Worm (Caenorhabditis elegans) whole organism, young adult: Measurements from ENCODE around the gene puf-5.

Experiments
- B0261.1 ChIP-seq: sonication (generic microtip); optimal IDR thresholded peaks from 2 replicates; lab custom pipeline; 2016; ENCODE audit warnings: mild to moderate bottlenecking, missing genetic modification characterization, moderate library complexity, missing compliant biosample characterization
- C06A6.2 ChIP-seq: fragments of 200-800 bp; sonication (Bioruptor generic); conservative IDR thresholded peaks from 2 replicates; pipeline ENCODE4 v1.3.6; 2022; ENCODE audit warnings: missing genetic modification characterization, missing compliant biosample characterization
- attf-3 ChIP-seq: fragments of 200-800 bp; sonication (Bioruptor generic); conservative IDR thresholded peaks from 2 replicates; pipeline ENCODE4 v1.3.6; 2022; ENCODE audit warnings: missing genetic modification reagents, missing genetic modification characterization, missing compliant biosample characterization
- attf-5 ChIP-seq: fragments of 200-800 bp; sonication (Bioruptor generic); optimal IDR thresholded peaks from 2 replicates; lab custom pipeline; 2018; ENCODE audit warnings: mild to moderate bottlenecking, missing genetic modification characterization, missing compliant biosample characterization
- ccch-3 ChIP-seq: fragments of 200-800 bp; sonication (Bioruptor generic); optimal IDR thresholded peaks from 2 replicates; lab custom pipeline; 2018; ENCODE audit warnings: mild to moderate bottlenecking, missing genetic modification characterization, missing compliant biosample characterization
- cebp-1 ChIP-seq, 2 experiments: fragments of 200-800 bp in 1 of 2; sonication (Bioruptor generic) in 1 of 2; sonication (generic microtip) in 1 of 2; IDR thresholded peaks in 1 of 2; optimal IDR thresholded peaks in 1 of 2; 2 replicates each; pipeline versions ENCODE4 v1.3.6 to Lab custom; 2017 to 2022; ENCODE audit warnings: missing compliant biosample characterization in 2 of 2, missing genetic modification characterization in 2 of 2, mild to moderate bottlenecking in 1 of 2, missing genetic modification reagents in 1 of 2, moderate library complexity in 1 of 2
- ceh-40 ChIP-seq: fragments of 200-800 bp; sonication (Bioruptor generic); IDR thresholded peaks from 2 replicates; pipeline ENCODE4 v1.3.6; 2022; ENCODE audit warnings: missing genetic modification characterization, missing compliant biosample characterization
- ceh-58 ChIP-seq: fragments of 200-800 bp; sonication (Bioruptor generic); IDR thresholded peaks from 2 replicates; pipeline ENCODE4 v1.3.6; 2022; ENCODE audit warnings: missing genetic modification characterization, missing compliant biosample characterization
- ceh-79 ChIP-seq: sonication (generic microtip); optimal IDR thresholded peaks from 2 replicates; lab custom pipeline; 2017; ENCODE audit warnings: mild to moderate bottlenecking, missing genetic modification characterization, missing compliant biosample characterization
- dox-1 ChIP-seq: fragments of 200-800 bp; sonication (Bioruptor generic); IDR thresholded peaks from 2 replicates; pipeline ENCODE4 v1.3.6; 2022; ENCODE audit warnings: missing genetic modification reagents, missing genetic modification characterization, missing compliant biosample characterization
- ets-4 ChIP-seq: fragments of 200-800 bp; sonication (Bioruptor generic); optimal IDR thresholded peaks from 2 replicates; lab custom pipeline; 2018; ENCODE audit warnings: mild to moderate bottlenecking, missing genetic modification characterization, missing compliant biosample characterization
- hmg-1.2 ChIP-seq: fragments of 200-800 bp; sonication (Bioruptor generic); IDR thresholded peaks from 2 replicates; pipeline ENCODE4 v1.3.6; 2022; ENCODE audit warnings: missing genetic modification reagents, missing genetic modification characterization, missing compliant biosample characterization
- hmg-20 ChIP-seq: fragments of 200-800 bp; sonication (Bioruptor generic); IDR thresholded peaks from 2 replicates; pipeline ENCODE4 v1.3.6; 2022; ENCODE audit warnings: missing genetic modification reagents, missing genetic modification characterization, missing compliant biosample characterization
- let-607 ChIP-seq, 2 experiments: fragments of 200-800 bp in 1 of 2; sonication (Bioruptor generic) in 1 of 2; sonication (generic microtip) in 1 of 2; optimal IDR thresholded peaks; 2 replicates each; lab custom pipeline; 2016 to 2018; ENCODE audit warnings: mild to moderate bottlenecking in 2 of 2, missing compliant biosample characterization in 2 of 2, missing genetic modification characterization in 2 of 2, moderate library complexity in 2 of 2, missing genotype in 1 of 2
- lin-26 ChIP-seq: fragments of 200-800 bp; sonication (Bioruptor generic); IDR thresholded peaks from 2 replicates; pipeline ENCODE4 v1.3.6; 2022; ENCODE audit warnings: missing genetic modification reagents, missing genetic modification characterization, missing compliant biosample characterization
- lsl-1 ChIP-seq: fragments of 200-800 bp; sonication (Bioruptor generic); optimal IDR thresholded peaks from 2 replicates; lab custom pipeline; 2018; ENCODE audit warnings: mild to moderate bottlenecking, missing genetic modification characterization, moderate library complexity, missing compliant biosample characterization
- madf-10 ChIP-seq: sonication (generic microtip); optimal IDR thresholded peaks from 2 replicates; lab custom pipeline; 2016; ENCODE audit warnings: mild to moderate bottlenecking, missing genetic modification characterization, missing compliant biosample characterization
- madf-3 ChIP-seq: fragments of 200-800 bp; sonication (Bioruptor generic); IDR thresholded peaks from 2 replicates; pipeline ENCODE4 v1.3.6; 2022; ENCODE audit warnings: missing genetic modification reagents, missing genetic modification characterization, missing compliant biosample characterization
- mcd-1 ChIP-seq: fragments of 200-800 bp; sonication (Bioruptor generic); IDR thresholded peaks from 2 replicates; pipeline ENCODE4 v1.3.6; 2022; ENCODE audit warnings: missing genetic modification reagents, missing genetic modification characterization, missing compliant biosample characterization
- nfya-2 ChIP-seq: fragments of 200-800 bp; sonication (Bioruptor generic); IDR thresholded peaks from 2 replicates; pipeline ENCODE4 v1.3.6; 2022; ENCODE audit warnings: missing genetic modification reagents, missing genetic modification characterization, missing compliant biosample characterization
- nhr-80 ChIP-seq: sonication (generic microtip); optimal IDR thresholded peaks from 2 replicates; lab custom pipeline; 2016; ENCODE audit warnings: missing genetic modification characterization, missing compliant biosample characterization
- pbrm-1 ChIP-seq: fragments of 200-800 bp; sonication (Bioruptor generic); IDR thresholded peaks from 2 replicates; pipeline ENCODE4 v1.3.6; 2022; ENCODE audit warnings: missing genetic modification reagents, missing genetic modification characterization, missing compliant biosample characterization
- snpc-1.3 ChIP-seq: sonication (generic microtip); optimal IDR thresholded peaks from 2 replicates; lab custom pipeline; 2017; ENCODE audit warnings: missing genetic modification characterization, mild to moderate bottlenecking, missing compliant biosample characterization, antibody characterized with exemption, moderate library complexity, missing genotype, missing genetic modification reagents; ENCODE audit not compliant: insufficient read depth
- snpc-4 ChIP-seq, 5 experiments: fragments of 150-350 bp in 1 of 5; sonication (generic microtip) in 4 of 5; optimal IDR thresholded peaks; 2 replicates each; lab custom pipeline; 2014 to 2018; ENCODE audit warnings: missing genetic modification characterization in 5 of 5, missing biosample characterization in 3 of 5, antibody characterized with exemption in 2 of 5, mild to moderate bottlenecking in 2 of 5, missing compliant biosample characterization in 2 of 5, missing genotype in 2 of 5, moderate library complexity in 2 of 5, missing genetic modification reagents in 1 of 5
- tbx-9 ChIP-seq: sonication (generic microtip); optimal IDR thresholded peaks from 2 replicates; lab custom pipeline; 2016; ENCODE audit warnings: borderline replicate concordance, missing genetic modification characterization, inconsistent platforms, missing compliant biosample characterization
- unc-130 ChIP-seq: sonication (generic microtip); optimal IDR thresholded peaks from 2 replicates; lab custom pipeline; 2016; ENCODE audit warnings: missing genetic modification reagents, missing genetic modification characterization, missing compliant biosample characterization
- unc-62 ChIP-seq: fragments of 150-350 bp; optimal IDR thresholded peaks from 2 replicates; lab custom pipeline; 2014; ENCODE audit warnings: missing biosample characterization, missing genetic modification reagents, missing genetic modification characterization
- zfh-2 ChIP-seq: fragments of 200-800 bp; sonication (Bioruptor generic); conservative IDR thresholded peaks from 2 replicates; pipeline ENCODE4 v1.3.6; 2022; ENCODE audit warnings: missing genetic modification reagents, missing genetic modification characterization, missing compliant biosample characterization

The puf-5 gene

DNA sequence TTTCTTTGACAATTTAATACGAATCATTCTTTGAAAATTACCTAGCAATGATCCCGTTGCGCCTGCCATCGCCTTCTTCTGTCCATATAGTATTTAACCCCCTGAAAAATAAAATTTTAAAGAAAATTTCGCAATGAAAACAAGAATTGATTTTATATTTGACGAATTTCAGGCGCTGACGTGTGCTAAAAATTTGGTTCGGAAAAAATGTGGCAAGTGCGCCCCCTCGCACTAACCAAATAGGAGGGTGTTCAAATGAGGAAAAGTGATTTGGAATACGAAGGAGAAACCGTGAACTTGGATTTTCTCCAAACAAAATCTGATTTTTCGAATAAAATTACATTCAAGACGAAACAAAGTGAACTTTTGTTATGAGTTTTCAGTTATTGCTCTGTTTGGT is 9.3 kb upstream of the puf-5 start, which contains the start of gene stc-1 (continued):
- no peak for TF ChIP-seq unc-130 (GFP tag; lab: Kevin White, UChicago)
- no peak for TF ChIP-seq ceh-79
- no peak for TF ChIP-seq nfya-2 (GFP tag; lab: Robert Waterston, UW)
- no peak for TF ChIP-seq snpc-1.3
- TF ChIP-seq B0261.1 (tag; lab: Kevin White, UChicago), result no peak

DNA sequence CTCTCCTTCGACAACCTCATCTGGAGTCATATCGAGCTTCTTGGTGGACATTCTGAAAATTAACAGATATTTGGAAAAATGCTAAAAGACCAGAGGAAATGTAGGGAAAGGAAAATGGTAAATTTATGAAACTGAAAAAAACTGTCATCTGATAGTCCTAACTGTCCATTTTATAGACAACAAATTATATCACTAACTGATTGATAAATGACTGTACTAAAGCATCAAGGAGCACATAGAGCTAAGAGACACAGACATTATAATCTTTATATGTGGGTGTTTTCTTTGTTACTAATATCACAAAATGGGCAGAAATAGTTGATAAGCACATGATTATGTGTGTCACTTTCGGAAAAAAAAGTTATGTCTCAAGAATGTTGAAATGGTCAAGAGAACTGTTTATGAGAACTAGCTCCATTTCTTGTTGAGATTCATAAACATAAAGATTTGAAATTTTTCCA is 8.5 kb upstream of the puf-5 start, which contains the start of gene F54C9.3:
F54C9.3 (minus strand) TSS at position 51 of the 461 bp plus-strand sequence.
- TF ChIP-seq dox-1 (0 out of 2 replicates have a peak, but pooled peaks have one; percentile 32), ceh-58 (GFP tag; lab: Robert Waterston, UW) (no peak), snpc-4 (GFP tag; optimal IDR thresholded peaks at IDR 0.05; lab: Kevin White, UChicago) (no peak), snpc-4 (tag; optimal IDR thresholded peaks at IDR 0.05; lab: Kevin White, UChicago) (no peak), let-607 (tag; optimal IDR thresholded peaks at IDR 0.05; lab: Kevin White, UChicago) (peak in 1 of 2 experiments; percentile 74), nhr-80 (tag; lab: Kevin White, UChicago) (peak; percentile 93), cebp-1 (GFP tag; IDR thresholded peaks at IDR 0.05; lab: Robert Waterston, UW) (no peak; the same call in 1 of the 2 replicates), cebp-1 (tag; optimal IDR thresholded peaks at IDR 0.05; lab: Kevin White, UChicago) (peak; percentile 47), madf-10 (peak; percentile 12), mcd-1 (GFP tag; lab: Robert Waterston, UW) (0 out of 2 replicates have a peak, but pooled peaks have one; percentile 19), lin-26 (GFP tag; lab: Robert Waterston, UW) (no peak), unc-62 (GFP tag; lab: Kevin White, UChicago) (peak; percentile 66), attf-5 (peak; percentile 57), ets-4 (GFP tag; lab: Kevin White, UChicago) (peak; percentile 7), hmg-1.2 (GFP tag; lab: Robert Waterston, UW) (peak; percentile 44; the same call in 1 of the 2 replicates)

DNA sequence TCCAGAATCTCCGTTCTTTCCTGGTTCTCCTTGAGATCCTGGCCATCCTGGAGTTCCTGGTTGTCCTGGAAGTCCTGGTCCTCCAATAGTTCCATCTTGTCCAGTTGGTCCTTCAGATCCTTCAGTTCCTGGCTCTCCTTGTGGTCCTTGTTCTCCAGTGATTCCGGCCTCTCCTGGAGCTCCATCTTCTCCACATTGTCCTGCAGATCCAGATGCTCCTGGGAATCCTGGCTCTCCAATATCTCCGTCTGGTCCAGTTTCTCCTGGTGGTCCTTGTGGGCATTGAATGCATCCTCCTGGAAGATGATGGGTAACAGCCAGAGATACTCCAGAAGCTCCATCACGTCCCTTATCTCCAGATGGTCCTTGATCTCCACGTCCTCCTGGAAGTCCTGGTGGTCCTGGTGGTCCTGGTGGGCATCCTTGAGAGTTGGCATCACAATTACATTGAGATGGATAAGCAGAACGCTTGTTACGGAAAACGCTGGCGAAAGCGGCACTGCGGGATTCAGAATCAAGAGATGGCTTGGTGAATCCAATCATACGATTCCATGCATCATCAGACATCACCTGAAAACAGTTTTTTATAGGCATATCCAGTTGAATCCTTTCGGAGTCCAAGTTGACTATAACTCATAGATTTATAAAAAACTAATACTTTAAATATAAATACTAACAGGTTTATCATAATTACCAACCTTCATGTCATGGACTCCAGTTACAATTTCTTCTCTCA is 6.9 kb upstream of the puf-5 start:
- TF ChIP-seq ccch-3 (GFP tag; lab: Kevin White, UChicago) (no peak), madf-3 (GFP tag; lab: Robert Waterston, UW) (0 out of 2 replicates have a peak, but pooled peaks have one; percentile 41), zfh-2 (GFP tag; lab: Robert Waterston, UW) (peak; percentile 56), tbx-9 (tag; lab: Kevin White, UChicago) (no peak), pbrm-1 (GFP tag; lab: Robert Waterston, UW) (no peak), ceh-79 (peak; percentile 36), attf-3 (GFP tag; lab: Robert Waterston, UW) (0 out of 2 replicates have a peak, but pooled peaks have one; percentile 13), dox-1 (0 out of 2 replicates have a peak, but pooled peaks have one; percentile 43), C06A6.2 (GFP tag; lab: Robert Waterston, UW) (no peak), ceh-40 (GFP tag; lab: Robert Waterston, UW) (no peak), lsl-1 (no peak), hmg-20 (GFP tag; lab: Robert Waterston, UW) (no peak)
